Worm (Caenorhabditis elegans) whole organism, midembryonic: ENCODE results near the gene plr-1.

Experiments used
- T22C8.4 ChIP-seq: fragments of 200-800 bp; sonication (Bioruptor generic); IDR thresholded peaks from 2 replicates; pipeline ENCODE4 v1.3.6; 2022; ENCODE audit warnings: missing genetic modification characterization, missing compliant biosample characterization
- cog-1 ChIP-seq: sonication (generic microtip); optimal IDR thresholded peaks from 2 replicates; lab custom pipeline; 2016; ENCODE audit warnings: missing genetic modification characterization, missing compliant biosample characterization
- flt-1 ChIP-seq: fragments of 200-800 bp; sonication (Bioruptor generic); IDR thresholded peaks from 2 replicates; pipeline ENCODE4 v1.3.6; 2022; ENCODE audit warnings: missing genetic modification characterization, missing compliant biosample characterization
- klf-2 ChIP-seq: fragments of 200-800 bp; sonication (Bioruptor generic); conservative IDR thresholded peaks from 2 replicates; pipeline ENCODE4 v1.3.6; 2022; ENCODE audit warnings: missing genetic modification reagents, missing genetic modification characterization, missing compliant biosample characterization
- med-1 ChIP-seq: sonication (generic microtip); optimal IDR thresholded peaks from 2 replicates; lab custom pipeline; 2017; ENCODE audit warnings: missing genetic modification characterization, mild to moderate bottlenecking, missing compliant biosample characterization, antibody characterized with exemption, missing genetic modification reagents; ENCODE audit not compliant: insufficient read depth
- ref-1 ChIP-seq: fragments of 200-800 bp; sonication (Bioruptor generic); conservative IDR thresholded peaks from 2 replicates; pipeline ENCODE4 v1.3.6; 2022; ENCODE audit warnings: missing genetic modification reagents, missing genetic modification characterization, missing compliant biosample characterization
- tab-1 ChIP-seq: fragments of 200-800 bp; sonication (Bioruptor generic); IDR thresholded peaks from 2 replicates; pipeline ENCODE4 v1.3.6; 2022; ENCODE audit warnings: missing genetic modification characterization, missing compliant biosample characterization
- ztf-23 ChIP-seq: fragments of 200-800 bp; sonication (Bioruptor generic); IDR thresholded peaks from 2 replicates; pipeline ENCODE4 v1.3.6; 2022; ENCODE audit warnings: missing genetic modification reagents, missing genetic modification characterization, missing compliant biosample characterization
- ztf-29 ChIP-seq: fragments of 200-800 bp; sonication (Bioruptor generic); IDR thresholded peaks from 2 replicates; pipeline ENCODE4 v1.3.6; 2022; ENCODE audit warnings: missing genetic modification reagents, missing genetic modification characterization, missing compliant biosample characterization

ce11 chrIII:11466420-11467188, 9.9 kb downstream of the plr-1 start:
- TF ChIP-seq ref-1: no peak
- TF ChIP-seq T22C8.4 (GFP tag; lab: Robert Waterston, UW): peak; percentile 77
- no peak for TF ChIP-seq cog-1 (tag; lab: Kevin White, UChicago)
- no peak for TF ChIP-seq flt-1 (GFP tag; lab: Robert Waterston, UW)
- no peak for TF ChIP-seq med-1 (GFP tag; lab: Kevin White, UChicago)
- TF ChIP-seq tab-1 (GFP tag; lab: Robert Waterston, UW): no peak
- no peak for TF ChIP-seq ztf-29 (GFP tag; lab: Robert Waterston, UW)
- TF ChIP-seq klf-2 (GFP tag; lab: Robert Waterston, UW): no peak
- TF ChIP-seq ztf-23 (GFP tag; lab: Robert Waterston, UW): 0 out of 2 replicates have a peak, but pooled peaks have one; percentile 7
